Fruit fly (Drosophila melanogaster): ENCODE measurements around the gene OtopLb.

The OtopLb gene

dm6 chr2L:3269137-3269536, 11.2 kb downstream of the OtopLb start, which contains the start of gene CG3347:
CG3347 (plus strand) TSS chr2L:3269437.
- TF ChIP-seq N (GFP tag; optimal IDR thresholded peaks at IDR 0.05), result no peak
- no peak for TF ChIP-seq psq (GFP tag; optimal IDR thresholded peaks at IDR 0.05)

dm6 chr2L:3265635-3266034, 14.7 kb downstream of the OtopLb start:
- TF ChIP-seq Sp1 (GFP tag; optimal IDR thresholded peaks at IDR 0.05), result no peak
- TF ChIP-seq sv (GFP tag; optimal IDR thresholded peaks at IDR 0.05), result no peak
- TF ChIP-seq GATAd (GFP tag; optimal IDR thresholded peaks at IDR 0.05), result no peak
- TF ChIP-seq Jra (GFP tag; optimal IDR thresholded peaks at IDR 0.05), result no peak
- no peak for TF ChIP-seq Rel (GFP tag; optimal IDR thresholded peaks at IDR 0.05)
- TF ChIP-seq Rel (tag; optimal IDR thresholded peaks at IDR 0.05), result no peak
- no peak for TF ChIP-seq tai (GFP tag; optimal IDR thresholded peaks at IDR 0.05)
- no peak for TF ChIP-seq ey (GFP tag; optimal IDR thresholded peaks at IDR 0.05)
- no peak for TF ChIP-seq Hnf4 (GFP tag; optimal IDR thresholded peaks at IDR 0.05)
- no peak for TF ChIP-seq OdsH (GFP tag; optimal IDR thresholded peaks at IDR 0.05)
- no peak for TF ChIP-seq Myc (optimal IDR thresholded peaks at IDR 0.05)
- TF ChIP-seq jim (GFP tag; optimal IDR thresholded peaks at IDR 0.05), result no peak
- no peak for TF ChIP-seq woc (GFP tag; optimal IDR thresholded peaks at IDR 0.05)

DNA sequence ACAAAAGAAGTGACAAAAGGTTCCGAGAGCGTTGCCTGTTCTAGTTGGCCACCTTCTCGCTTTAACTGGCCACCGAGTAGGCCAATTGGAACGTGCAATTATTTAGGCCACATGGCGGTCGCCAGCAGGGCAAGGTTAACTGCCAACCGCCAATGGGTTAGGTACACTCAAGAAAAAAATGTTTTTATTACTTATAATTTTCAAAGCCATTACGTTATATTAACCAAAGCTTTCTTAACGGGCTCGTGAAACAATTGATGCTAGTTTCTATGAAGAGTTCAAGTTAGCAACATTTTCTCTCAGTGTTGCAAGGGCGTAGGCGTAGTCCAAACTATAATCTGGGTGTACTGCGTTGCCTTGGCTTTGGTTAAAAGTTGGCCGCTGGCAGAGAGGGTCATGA, 34.3 kb downstream of the OtopLb start:
- TF ChIP-seq jim (GFP tag; optimal IDR thresholded peaks at IDR 0.05) (no peak), HLH106 (tag; optimal IDR thresholded peaks at IDR 0.05) (no peak), Jra (GFP tag; optimal IDR thresholded peaks at IDR 0.05) (no peak), Hr83 (GFP tag; optimal IDR thresholded peaks at IDR 0.05; ENCODE audit: poor library complexity, severe bottlenecking) (no peak), Rel (GFP tag; optimal IDR thresholded peaks at IDR 0.05) (no peak), Rel (tag; optimal IDR thresholded peaks at IDR 0.05) (no peak), psq (GFP tag; optimal IDR thresholded peaks at IDR 0.05) (no peak), sage (GFP tag; optimal IDR thresholded peaks at IDR 0.05) (no peak)

DNA sequence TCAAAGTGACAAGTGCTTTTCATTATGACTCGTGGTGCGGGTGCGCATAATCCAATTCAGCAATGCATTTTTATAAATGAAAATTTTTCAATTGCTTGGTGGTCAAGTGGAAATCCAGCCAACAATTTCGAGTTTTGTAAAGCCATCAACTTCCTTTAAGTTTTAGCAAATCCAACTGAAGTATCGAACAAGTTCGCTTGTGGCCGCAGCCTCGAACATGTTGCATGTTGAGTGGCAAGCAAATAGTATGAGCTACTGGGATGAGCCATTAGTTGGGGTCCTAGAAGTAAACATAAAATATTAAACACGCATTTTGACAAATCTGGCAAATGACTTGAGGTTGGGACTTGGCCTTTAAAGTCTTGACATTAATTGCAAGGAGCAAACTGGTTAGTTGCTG, 49.1 kb downstream of the OtopLb start:
- no peak for TF ChIP-seq Dif (GFP tag; optimal IDR thresholded peaks at IDR 0.05; ENCODE audit: partially characterized antibody)
- no peak for TF ChIP-seq jim (GFP tag; optimal IDR thresholded peaks at IDR 0.05)
- TF ChIP-seq Hr83 (GFP tag; optimal IDR thresholded peaks at IDR 0.05; ENCODE audit: poor library complexity, severe bottlenecking), result no peak
- no peak for TF ChIP-seq dl (GFP tag; optimal IDR thresholded peaks at IDR 0.05; ENCODE audit: insufficient read depth in 1 of 2, partially characterized antibody in 2 of 2)

DNA sequence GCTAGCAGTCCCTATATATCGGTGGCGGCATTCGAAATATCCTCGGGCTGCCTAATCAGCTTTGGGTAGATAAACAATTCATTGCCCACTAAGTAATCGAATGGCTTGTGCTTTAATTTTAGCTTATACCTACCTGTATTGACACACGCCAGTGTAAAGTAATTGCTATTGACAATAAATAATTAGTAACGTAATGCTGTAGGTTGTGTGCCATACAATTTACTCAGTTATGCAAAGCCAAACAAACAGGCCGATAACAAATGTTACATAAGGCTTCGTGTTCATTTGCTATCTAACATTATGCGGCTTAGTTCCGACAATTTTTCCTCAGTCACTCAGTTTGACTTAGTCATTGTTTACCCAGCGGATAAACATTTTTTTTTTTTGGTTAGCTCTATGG, 51.6 kb downstream of the OtopLb start:
- TF ChIP-seq dsf (GFP tag; optimal IDR thresholded peaks at IDR 0.05; ENCODE audit: borderline replicate concordance) (no peak), GATAd (GFP tag; optimal IDR thresholded peaks at IDR 0.05) (no peak), tai (GFP tag; optimal IDR thresholded peaks at IDR 0.05) (no peak), Sp1 (GFP tag; optimal IDR thresholded peaks at IDR 0.05) (no peak), Dif (GFP tag; optimal IDR thresholded peaks at IDR 0.05; ENCODE audit: partially characterized antibody) (no peak), usp (GFP tag; optimal IDR thresholded peaks at IDR 0.05) (no peak), CrebA (GFP tag; optimal IDR thresholded peaks at IDR 0.05; ENCODE audit: borderline replicate concordance) (no peak), Mio (GFP tag; optimal IDR thresholded peaks at IDR 0.05) (no peak), Hr78 (GFP tag; optimal IDR thresholded peaks at IDR 0.05) (no peak), br (GFP tag; optimal IDR thresholded peaks at IDR 0.05) (no peak)

Measured in whole organism, wandering third instar larva.